Worm (Caenorhabditis elegans): ENCODE measurements around the gene C05B5.5.

The C05B5.5 gene

ce11 chrIII:9956665-9957401 is 44.3 kb upstream of the C05B5.5 start, which contains the start of gene alx-1 (continued):
- TF ChIP-seq tra-1 (GFP tag; IDR thresholded peaks at IDR 0.05) = no peak
- TF ChIP-seq madf-9 (GFP tag; conservative IDR thresholded peaks at IDR 0.05) = no peak
- peak; percentile 49 for TF ChIP-seq mes-2 (tag; optimal IDR thresholded peaks at IDR 0.05; ENCODE audit: poor library complexity, severe bottlenecking)
- no peak for TF ChIP-seq mep-1 (tag; optimal IDR thresholded peaks at IDR 0.05)
- TF ChIP-seq hlh-30 (tag; optimal IDR thresholded peaks at IDR 0.05; ENCODE audit: insufficient read depth) = peak; percentile 53
- TF ChIP-seq nhr-10 (tag; optimal IDR thresholded peaks at IDR 0.05) = no peak
- no peak for TF ChIP-seq ceh-20 (GFP tag; IDR thresholded peaks at IDR 0.05)
- no peak for TF ChIP-seq snpc-1.2 (GFP tag; IDR thresholded peaks at IDR 0.05)
- no peak for TF ChIP-seq nhr-42 (GFP tag; IDR thresholded peaks at IDR 0.05)
- TF ChIP-seq fkh-10 (GFP tag; optimal IDR thresholded peaks at IDR 0.05) = no peak
- TF ChIP-seq lin-29 (GFP tag; IDR thresholded peaks at IDR 0.05) = no peak
- no peak for TF ChIP-seq T20F7.1 (GFP tag; optimal IDR thresholded peaks at IDR 0.05)
- no peak for TF ChIP-seq zip-11 (GFP tag; IDR thresholded peaks at IDR 0.05)
- TF ChIP-seq jun-1 (tag; optimal IDR thresholded peaks at IDR 0.05) = peak; percentile 19
- no peak for TF ChIP-seq mdt-29 (GFP tag; IDR thresholded peaks at IDR 0.05)
- TF ChIP-seq ceh-32 (tag; optimal IDR thresholded peaks at IDR 0.05; ENCODE audit: poor library complexity) = no peak
- TF ChIP-seq ceh-44 (GFP tag; IDR thresholded peaks at IDR 0.05) = no peak
- TF ChIP-seq nhr-48 (tag; optimal IDR thresholded peaks at IDR 0.05) = no peak
- no peak for TF ChIP-seq nhr-11 (tag; optimal IDR thresholded peaks at IDR 0.05)
- TF ChIP-seq snpc-4 (tag; optimal IDR thresholded peaks at IDR 0.05) = no peak
- no peak for TF ChIP-seq gei-8 (GFP tag; optimal IDR thresholded peaks at IDR 0.05)
- no peak for TF ChIP-seq ama-1 (optimal IDR thresholded peaks at IDR 0.05)
- no peak for TF ChIP-seq skn-1 (tag; optimal IDR thresholded peaks at IDR 0.05)
- TF ChIP-seq dmd-6 (GFP tag; IDR thresholded peaks at IDR 0.05) = peak; percentile 45; the same call in 1 of the 2 replicates
- no peak for TF ChIP-seq zfp-3 (GFP tag; conservative IDR thresholded peaks at IDR 0.05)
- peak; percentile 23 for TF ChIP-seq hlh-11 (tag; optimal IDR thresholded peaks at IDR 0.05)
- no peak for TF ChIP-seq mxl-2 (GFP tag; conservative IDR thresholded peaks at IDR 0.05)
- peak; percentile 35 for TF ChIP-seq nhr-6 (tag; optimal IDR thresholded peaks at IDR 0.05)
- no peak for TF ChIP-seq aly-2 (tag; optimal IDR thresholded peaks at IDR 0.05)
- TF ChIP-seq ces-1 (GFP tag; optimal IDR thresholded peaks at IDR 0.05) = no peak
- TF ChIP-seq R02D3.7 (tag; optimal IDR thresholded peaks at IDR 0.05) = no peak

DNA sequence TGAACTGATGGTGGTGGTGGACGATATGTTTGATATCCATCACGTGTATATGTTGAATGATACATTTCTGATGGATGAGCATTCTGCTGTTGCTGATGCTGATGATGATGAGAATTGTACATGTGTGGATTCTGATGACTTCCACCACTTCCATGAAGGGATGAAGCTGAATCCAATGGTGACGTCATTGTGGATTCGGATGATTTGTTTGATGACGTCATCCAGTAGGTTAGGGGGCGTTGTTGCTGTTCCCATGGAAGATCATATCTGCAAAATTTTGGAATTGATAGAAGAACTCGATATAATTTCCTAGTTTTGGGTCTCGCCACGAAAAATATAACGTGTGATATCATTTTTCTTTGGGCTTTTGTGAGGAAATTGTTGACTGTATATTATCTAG is 37.7 kb upstream of the C05B5.5 start:
- TF ChIP-seq spr-1 (tag; optimal IDR thresholded peaks at IDR 0.05) (no peak), spr-3 (GFP tag; optimal IDR thresholded peaks at IDR 0.05) (no peak), nhr-48 (tag; optimal IDR thresholded peaks at IDR 0.05) (no peak), ctbp-1 (GFP tag; IDR thresholded peaks at IDR 0.05) (no peak), ceh-28 (tag; optimal IDR thresholded peaks at IDR 0.05) (no peak), ZK337.2 (GFP tag; IDR thresholded peaks at IDR 0.05) (0 out of 2 replicates have a peak, but pooled peaks have one; percentile 42), mes-2 (tag; optimal IDR thresholded peaks at IDR 0.05; ENCODE audit: poor library complexity, severe bottlenecking) (no peak), F26F4.8 (GFP tag; conservative IDR thresholded peaks at IDR 0.05) (no peak), nhr-237 (tag; optimal IDR thresholded peaks at IDR 0.05) (no peak), zip-2 (tag; optimal IDR thresholded peaks at IDR 0.05) (no peak), lir-3 (tag; optimal IDR thresholded peaks at IDR 0.05) (no peak), Y75B8A.6 (GFP tag; IDR thresholded peaks at IDR 0.05) (no peak), T26A8.4 (GFP tag; IDR thresholded peaks at IDR 0.05) (0 out of 2 replicates have a peak, but pooled peaks have one; percentile 19), ztf-11 (tag; optimal IDR thresholded peaks at IDR 0.05) (no peak), nhr-10 (tag; optimal IDR thresholded peaks at IDR 0.05) (no peak)

Measured in whole organism, L4 larva.